Fruit fly (Drosophila melanogaster) whole organism, prepupa: ENCODE results near the gene snRNP-U1-70K.
A peak's percentile ranks its signal among the peaks of the same experiment; 100 is the strongest.

ENCODE experiments used
- CG11762 ChIP-seq: fragments of 200-800 bp; sonication (Bioruptor generic); optimal IDR thresholded peaks from 3 replicates; lab custom pipeline; 2016; ENCODE audit warnings: missing biosample characterization, missing genetic modification characterization; ENCODE audit not compliant: insufficient read depth
- CG15336 ChIP-seq: fragments of 200-800 bp; sonication (Bioruptor generic); IDR thresholded peaks from 2 replicates; pipeline ENCODE4 v1.3.6; 2022; ENCODE audit warnings: missing biosample characterization, missing genetic modification characterization
- CG1621 ChIP-seq: fragments of 200-800 bp; sonication (Bioruptor generic); optimal IDR thresholded peaks from 3 replicates; lab custom pipeline; 2018; ENCODE audit warnings: missing biosample characterization, mild to moderate bottlenecking, missing genetic modification characterization
- CG3032 ChIP-seq: fragments of 200-800 bp; optimal IDR thresholded peaks from 2 replicates; lab custom pipeline; 2019; ENCODE audit warnings: missing biosample characterization, mild to moderate bottlenecking, missing genetic modification characterization, moderate library complexity
- CG32006 ChIP-seq: fragments of 200-800 bp; sonication (Bioruptor generic); optimal IDR thresholded peaks from 3 replicates; lab custom pipeline; 2017; ENCODE audit warnings: missing biosample characterization, mild to moderate bottlenecking, missing genetic modification characterization
- CG4318 ChIP-seq: fragments of 200-800 bp; sonication (Bioruptor generic); optimal IDR thresholded peaks from 3 replicates; lab custom pipeline; 2017; ENCODE audit warnings: missing biosample characterization, mild to moderate bottlenecking, missing genetic modification characterization
- CG6163 ChIP-seq: fragments of 200-800 bp; sonication (Bioruptor generic); IDR thresholded peaks from 3 replicates; pipeline ENCODE4 v1.3.6; 2022; ENCODE audit warnings: missing biosample characterization, missing genetic modification characterization
- CG6792 ChIP-seq: fragments of 200-800 bp; sonication (Bioruptor generic); optimal IDR thresholded peaks from 3 replicates; lab custom pipeline; 2016; ENCODE audit warnings: missing biosample characterization, missing genetic modification characterization
- CG7368 ChIP-seq: fragments of 200-800 bp; sonication (Bioruptor generic); optimal IDR thresholded peaks from 3 replicates; lab custom pipeline; 2016; ENCODE audit warnings: missing biosample characterization, missing genetic modification characterization
- CG8119 ChIP-seq: fragments of 200-800 bp; sonication (Bioruptor generic); IDR thresholded peaks from 3 replicates; pipeline ENCODE4 v1.3.6; 2022; ENCODE audit warnings: missing biosample characterization, missing genetic modification characterization
- CG8319 ChIP-seq: fragments of 200-800 bp; sonication (Bioruptor generic); optimal IDR thresholded peaks from 3 replicates; lab custom pipeline; 2016; ENCODE audit warnings: missing biosample characterization, missing genetic modification characterization
- CG9139 ChIP-seq: fragments of 200-800 bp; sonication (Bioruptor generic); optimal IDR thresholded peaks from 3 replicates; lab custom pipeline; 2017; ENCODE audit warnings: missing biosample characterization, mild to moderate bottlenecking, missing genetic modification characterization
- Eip75B ChIP-seq: fragments of 200-800 bp; sonication (Bioruptor generic); optimal IDR thresholded peaks from 3 replicates; lab custom pipeline; 2016; ENCODE audit warnings: missing biosample characterization, missing genetic modification characterization
- Eip78C ChIP-seq: fragments of 200-800 bp; sonication (Bioruptor generic); peaks from one replicate; lab custom pipeline; 2016; ENCODE audit warnings: missing biosample characterization, missing genetic modification characterization
- Eip93F ChIP-seq: fragments of 200-800 bp; sonication (Bioruptor generic); optimal IDR thresholded peaks from 2 replicates; lab custom pipeline; 2016; ENCODE audit warnings: missing biosample characterization, mild to moderate bottlenecking, missing genetic modification characterization
- Ets21C ChIP-seq: fragments of 200-800 bp; sonication (Bioruptor generic); optimal IDR thresholded peaks from 3 replicates; lab custom pipeline; 2016; ENCODE audit warnings: missing biosample characterization, missing genetic modification characterization
- Gug ChIP-seq: fragments of 200-800 bp; sonication (Bioruptor generic); IDR thresholded peaks from 2 replicates; pipeline ENCODE4 v1.3.6; 2022; ENCODE audit warnings: missing biosample characterization, missing genetic modification characterization
- Hr38 ChIP-seq: sonication (Bioruptor generic); optimal IDR thresholded peaks from 2 replicates; lab custom pipeline; 2016; ENCODE audit warnings: missing biosample characterization, missing genetic modification characterization
- Hr39 ChIP-seq: fragments of 200-800 bp; sonication (Bioruptor generic); optimal IDR thresholded peaks from 2 replicates; lab custom pipeline; 2016; ENCODE audit warnings: missing biosample characterization, missing genetic modification characterization
- Lpt ChIP-seq: fragments of 200-800 bp; sonication (Bioruptor generic); optimal IDR thresholded peaks from 3 replicates; lab custom pipeline; 2016; ENCODE audit warnings: missing biosample characterization, missing genetic modification characterization
- Met ChIP-seq: fragments of 200-800 bp; sonication (Bioruptor generic); optimal IDR thresholded peaks from 3 replicates; lab custom pipeline; 2016; ENCODE audit warnings: missing biosample characterization, missing genetic modification characterization
- Sox14 ChIP-seq: fragments of 200-800 bp; sonication (Bioruptor generic); optimal IDR thresholded peaks from 3 replicates; lab custom pipeline; 2016; ENCODE audit warnings: missing biosample characterization, missing genetic modification characterization
- Sox15 ChIP-seq: fragments of 200-800 bp; sonication (Bioruptor generic); optimal IDR thresholded peaks from 3 replicates; lab custom pipeline; 2016; ENCODE audit warnings: missing biosample characterization, missing genetic modification characterization
- achi ChIP-seq: fragments of 200-800 bp; sonication (Bioruptor generic); optimal IDR thresholded peaks from 3 replicates; lab custom pipeline; 2016; ENCODE audit warnings: missing biosample characterization, missing genetic modification characterization
- cyc ChIP-seq: fragments of 200-800 bp; sonication (Bioruptor generic); optimal IDR thresholded peaks from 3 replicates; lab custom pipeline; 2016; ENCODE audit warnings: missing biosample characterization, missing genetic modification characterization
- dac ChIP-seq: fragments of 200-800 bp; sonication (Bioruptor generic); optimal IDR thresholded peaks from 2 replicates; lab custom pipeline; 2017; ENCODE audit warnings: missing biosample characterization, mild to moderate bottlenecking, missing genetic modification characterization
- dsx ChIP-seq: fragments of 200-800 bp; optimal IDR thresholded peaks from 3 replicates; lab custom pipeline; 2019; ENCODE audit warnings: missing biosample characterization, mild to moderate bottlenecking, missing genetic modification characterization, moderate library complexity; ENCODE audit not compliant: poor library complexity, severe bottlenecking
- fd85E ChIP-seq: fragments of 200-800 bp; sonication (Bioruptor generic); optimal IDR thresholded peaks from 3 replicates; lab custom pipeline; 2016; ENCODE audit warnings: missing biosample characterization, missing genetic modification characterization
- net ChIP-seq: fragments of 200-800 bp; sonication (Bioruptor generic); optimal IDR thresholded peaks from 3 replicates; lab custom pipeline; 2016; ENCODE audit warnings: missing biosample characterization, missing genetic modification characterization
- salr ChIP-seq, 2 experiments: fragments of 200-800 bp; sonication (Bioruptor generic); optimal IDR thresholded peaks; 3 replicates each; lab custom pipeline; 2016 to 2018; ENCODE audit warnings: missing biosample characterization in 2 of 2, missing genetic modification characterization in 2 of 2, mild to moderate bottlenecking in 1 of 2
- spab ChIP-seq: fragments of 200-800 bp; sonication (Bioruptor generic); optimal IDR thresholded peaks from 2 replicates; lab custom pipeline; 2017; ENCODE audit warnings: missing biosample characterization, mild to moderate bottlenecking, missing genetic modification characterization, missing genetic modification reagents
- ss ChIP-seq, 2 experiments: fragments of 200-800 bp; sonication (Bioruptor generic); optimal IDR thresholded peaks; 2 replicates in 1 of 2; 3 replicates in 1 of 2; lab custom pipeline; 2017 to 2018; ENCODE audit warnings: mild to moderate bottlenecking in 2 of 2, missing biosample characterization in 2 of 2, missing genetic modification characterization in 2 of 2, moderate library complexity in 1 of 2
- svp ChIP-seq: fragments of 200-800 bp; sonication (Bioruptor generic); peaks from one replicate; lab custom pipeline; 2016; ENCODE audit warnings: missing biosample characterization, missing genetic modification characterization
- topi ChIP-seq: fragments of 200-800 bp; sonication (Bioruptor generic); optimal IDR thresholded peaks from 3 replicates; lab custom pipeline; 2016; ENCODE audit warnings: missing biosample characterization, missing genetic modification characterization
- vri ChIP-seq: fragments of 200-800 bp; sonication (Bioruptor generic); optimal IDR thresholded peaks from 3 replicates; lab custom pipeline; 2016; ENCODE audit warnings: missing biosample characterization, mild to moderate bottlenecking, missing genetic modification characterization

The snRNP-U1-70K gene

dm6 chr2L:6948540-6948942 lies 23.0 kb downstream of the snRNP-U1-70K start, which contains the start of gene ihog:
Gene ihog, minus strand, starts transcription at chr2L:6948808.
- peak; percentile 9 for TF ChIP-seq Hr39 (GFP tag; lab: Kevin White, UChicago)
- TF ChIP-seq CG6163 = 0 out of 3 replicates have a peak, but pooled peaks have one; percentile 20
- no peak for TF ChIP-seq CG7368
- peak; percentile 34 for TF ChIP-seq Sox14
- no peak for TF ChIP-seq salr (GFP tag; optimal IDR thresholded peaks at IDR 0.05; lab: Kevin White, UChicago)
- TF ChIP-seq Eip78C (GFP tag; lab: Kevin White, UChicago) = peak; percentile 80

dm6 chr2L:6945088-6945487 lies 26.4 kb downstream of the snRNP-U1-70K start, which contains the start of gene Fgop2:
Gene Fgop2, minus strand, starts transcription at chr2L:6945289.
- TF ChIP-seq Sox14 = peak; percentile 40
- TF ChIP-seq Hr39 (GFP tag; lab: Kevin White, UChicago) = no peak
- TF ChIP-seq Hr38 = no peak
- TF ChIP-seq achi = peak; percentile 64
- TF ChIP-seq Eip75B (GFP tag; lab: Kevin White, UChicago) = no peak
- TF ChIP-seq Sox15 (GFP tag; lab: Kevin White, UChicago) = no peak
- TF ChIP-seq CG1621 (tag; lab: Kevin White, UChicago) = no peak

dm6 chr2L:6942714-6943113 lies 28.8 kb downstream of the snRNP-U1-70K start, which contains the start of gene CG18304:
Gene CG18304, minus strand, starts transcription at chr2L:6942814.
- TF ChIP-seq dsx = no peak
- TF ChIP-seq vri (GFP tag; lab: Kevin White, UChicago) = no peak
- TF ChIP-seq topi (GFP tag; lab: Kevin White, UChicago) = no peak
- TF ChIP-seq fd85E (GFP tag; lab: Kevin White, UChicago) = no peak
- no peak for TF ChIP-seq cyc (GFP tag; lab: Kevin White, UChicago)
- TF ChIP-seq CG11762 (GFP tag; lab: Kevin White, UChicago) = no peak
- TF ChIP-seq Met (GFP tag; lab: Kevin White, UChicago) = no peak
- TF ChIP-seq Eip78C (GFP tag; lab: Kevin White, UChicago) = no peak
- TF ChIP-seq CG8119 (GFP tag; lab: Robert Waterston, UW) = no peak
- no peak for TF ChIP-seq CG4318 (GFP tag; lab: Kevin White, UChicago)
- no peak for TF ChIP-seq CG3032
- TF ChIP-seq Gug (GFP tag; lab: Robert Waterston, UW) = no peak
- no peak for TF ChIP-seq net (GFP tag; lab: Kevin White, UChicago)
- TF ChIP-seq ss (GFP tag; optimal IDR thresholded peaks at IDR 0.05; lab: Kevin White, UChicago) = no peak
- TF ChIP-seq spab (GFP tag; lab: Kevin White, UChicago) = no peak
- no peak for TF ChIP-seq Eip93F (GFP tag; lab: Kevin White, UChicago)
- no peak for TF ChIP-seq svp
- TF ChIP-seq CG9139 (GFP tag; lab: Kevin White, UChicago) = no peak
- no peak for TF ChIP-seq CG15336 (GFP tag; lab: Robert Waterston, UW)
- no peak for TF ChIP-seq Ets21C (GFP tag; lab: Kevin White, UChicago)

dm6 chr2L:6941731-6942130 lies 29.8 kb downstream of the snRNP-U1-70K start:
- TF ChIP-seq Eip75B (GFP tag; lab: Kevin White, UChicago) (no peak), dsx (no peak), achi (no peak), CG11762 (GFP tag; lab: Kevin White, UChicago) (no peak), CG6792 (GFP tag; lab: Kevin White, UChicago) (no peak), CG8319 (GFP tag; lab: Kevin White, UChicago) (no peak), Sox15 (GFP tag; lab: Kevin White, UChicago) (no peak), CG4318 (GFP tag; lab: Kevin White, UChicago) (no peak), CG32006 (no peak), dac (GFP tag; lab: Kevin White, UChicago) (no peak)

dm6 chr2L:6939698-6940097 lies 31.8 kb downstream of the snRNP-U1-70K start:
- TF ChIP-seq Lpt (no peak), Sox15 (GFP tag; lab: Kevin White, UChicago) (no peak)
